Worm (Caenorhabditis elegans) whole organism, late embryonic: Measurements from ENCODE around the gene ctps-1.

Source experiments
- C08G9.2 ChIP-seq: sonication (generic microtip); optimal IDR thresholded peaks from 2 replicates; lab custom pipeline; 2016; ENCODE audit warnings: mild to moderate bottlenecking, missing genetic modification characterization, moderate library complexity, missing compliant biosample characterization
- F13H6.1 ChIP-seq: sonication (generic microtip); optimal IDR thresholded peaks from 2 replicates; lab custom pipeline; 2016; ENCODE audit warnings: missing genetic modification characterization, missing compliant biosample characterization
- K02D7.2 ChIP-seq: sonication (generic microtip); optimal IDR thresholded peaks from 2 replicates; lab custom pipeline; 2017; ENCODE audit warnings: mild to moderate bottlenecking, missing genetic modification characterization, missing compliant biosample characterization
- T23F11.4 ChIP-seq: fragments of 200-800 bp; sonication (Bioruptor generic); optimal IDR thresholded peaks from 2 replicates; lab custom pipeline; 2018; ENCODE audit warnings: mild to moderate bottlenecking, missing genetic modification characterization, missing compliant biosample characterization
- ceh-14 ChIP-seq: sonication (generic microtip); optimal IDR thresholded peaks from 2 replicates; lab custom pipeline; 2016; ENCODE audit warnings: missing genotype, missing genetic modification characterization, missing compliant biosample characterization
- ceh-18 ChIP-seq: sonication (generic microtip); optimal IDR thresholded peaks from 2 replicates; lab custom pipeline; 2016; ENCODE audit warnings: missing genetic modification characterization, missing compliant biosample characterization
- ceh-2 ChIP-seq: sonication (generic microtip); optimal IDR thresholded peaks from 2 replicates; lab custom pipeline; 2016; ENCODE audit warnings: missing genotype, missing genetic modification characterization, missing compliant biosample characterization
- ceh-22 ChIP-seq: sonication (generic microtip); optimal IDR thresholded peaks from 2 replicates; lab custom pipeline; 2017; ENCODE audit warnings: missing biosample characterization, missing genetic modification characterization
- ceh-31 ChIP-seq: sonication (generic microtip); optimal IDR thresholded peaks from 2 replicates; lab custom pipeline; 2016; ENCODE audit warnings: missing genetic modification characterization, missing compliant biosample characterization
- ceh-34 ChIP-seq: sonication (generic microtip); optimal IDR thresholded peaks from 2 replicates; lab custom pipeline; 2016; ENCODE audit warnings: mild to moderate bottlenecking, missing genetic modification characterization, missing compliant biosample characterization
- ceh-6 ChIP-seq: fragments of 200-800 bp; sonication (Bioruptor generic); optimal IDR thresholded peaks from 2 replicates; lab custom pipeline; 2018; ENCODE audit warnings: mild to moderate bottlenecking, missing genetic modification characterization, missing compliant biosample characterization
- che-1 ChIP-seq: sonication (generic microtip); optimal IDR thresholded peaks from 2 replicates; lab custom pipeline; 2016; ENCODE audit warnings: mild to moderate bottlenecking, missing genetic modification characterization, missing compliant biosample characterization
- dmd-4 ChIP-seq: sonication (generic microtip); optimal IDR thresholded peaks from 2 replicates; lab custom pipeline; 2016; ENCODE audit warnings: borderline replicate concordance, missing genetic modification characterization, missing compliant biosample characterization
- elt-2 ChIP-seq: sonication (generic microtip); optimal IDR thresholded peaks from 2 replicates; lab custom pipeline; 2016; ENCODE audit warnings: missing genetic modification reagents, missing genetic modification characterization, missing compliant biosample characterization
- elt-4 ChIP-seq: sonication (generic microtip); optimal IDR thresholded peaks from 2 replicates; lab custom pipeline; 2016; ENCODE audit warnings: missing genetic modification characterization, missing compliant biosample characterization
- eyg-1 ChIP-seq: sonication (generic microtip); optimal IDR thresholded peaks from 2 replicates; lab custom pipeline; 2016; ENCODE audit warnings: missing genotype, missing genetic modification characterization, missing compliant biosample characterization
- fkh-10 ChIP-seq: fragments of 150-350 bp; optimal IDR thresholded peaks from 2 replicates; lab custom pipeline; 2014; ENCODE audit warnings: missing biosample characterization, missing genetic modification reagents, missing genetic modification characterization
- fkh-6 ChIP-seq: sonication (generic microtip); optimal IDR thresholded peaks from 2 replicates; lab custom pipeline; 2016; ENCODE audit warnings: missing genetic modification characterization, missing compliant biosample characterization
- gmeb-2 ChIP-seq: sonication (generic microtip); optimal IDR thresholded peaks from 2 replicates; lab custom pipeline; 2016; ENCODE audit warnings: missing genetic modification characterization, inconsistent platforms, missing compliant biosample characterization
- hlh-13 ChIP-seq: fragments of 200-800 bp; sonication (Bioruptor generic); optimal IDR thresholded peaks from 2 replicates; lab custom pipeline; 2018; ENCODE audit warnings: mild to moderate bottlenecking, missing genetic modification characterization, missing compliant biosample characterization
- hlh-15 ChIP-seq: sonication (generic microtip); optimal IDR thresholded peaks from 2 replicates; lab custom pipeline; 2016; ENCODE audit warnings: missing genetic modification characterization, missing compliant biosample characterization
- hlh-6 ChIP-seq: sonication (generic microtip); optimal IDR thresholded peaks from 2 replicates; lab custom pipeline; 2016; ENCODE audit warnings: missing genotype, missing genetic modification characterization, missing compliant biosample characterization
- lim-6 ChIP-seq: sonication (generic microtip); optimal IDR thresholded peaks from 2 replicates; lab custom pipeline; 2016; ENCODE audit warnings: missing genetic modification characterization, missing compliant biosample characterization
- madf-2 ChIP-seq: sonication (generic microtip); optimal IDR thresholded peaks from 2 replicates; lab custom pipeline; 2017; ENCODE audit warnings: missing genetic modification characterization, missing compliant biosample characterization
- nfya-1 ChIP-seq: sonication (generic microtip); optimal IDR thresholded peaks from 2 replicates; lab custom pipeline; 2017; ENCODE audit warnings: missing genetic modification characterization, mild to moderate bottlenecking, missing compliant biosample characterization, antibody characterized with exemption, moderate library complexity
- nhr-11 ChIP-seq: fragments of 150-350 bp; optimal IDR thresholded peaks from 2 replicates; lab custom pipeline; 2014; ENCODE audit warnings: missing biosample characterization, missing genetic modification characterization
- nhr-232 ChIP-seq: sonication (generic microtip); optimal IDR thresholded peaks from 2 replicates; lab custom pipeline; 2016; ENCODE audit warnings: missing genetic modification characterization, missing compliant biosample characterization
- pha-2 ChIP-seq: sonication (generic microtip); optimal IDR thresholded peaks from 2 replicates; lab custom pipeline; 2017; ENCODE audit warnings: mild to moderate bottlenecking, missing genetic modification characterization, missing compliant biosample characterization
- pros-1 ChIP-seq: fragments of 150-350 bp; optimal IDR thresholded peaks from 2 replicates; lab custom pipeline; 2014; ENCODE audit warnings: missing biosample characterization, missing genetic modification reagents, missing genetic modification characterization
- rnt-1 ChIP-seq: sonication (generic microtip); optimal IDR thresholded peaks from 2 replicates; lab custom pipeline; 2016; ENCODE audit warnings: missing genetic modification characterization, missing compliant biosample characterization
- sdc-2 ChIP-seq: sonication (generic microtip); optimal IDR thresholded peaks from 2 replicates; lab custom pipeline; 2016; ENCODE audit warnings: missing genotype, missing genetic modification characterization, missing compliant biosample characterization
- syd-9 ChIP-seq: sonication (generic microtip); optimal IDR thresholded peaks from 2 replicates; lab custom pipeline; 2016; ENCODE audit warnings: mild to moderate bottlenecking, missing genetic modification characterization, moderate library complexity, missing compliant biosample characterization
- tbx-2 ChIP-seq: sonication (generic microtip); optimal IDR thresholded peaks from 2 replicates; lab custom pipeline; 2016; ENCODE audit warnings: missing genetic modification characterization, missing compliant biosample characterization
- tbx-7 ChIP-seq: sonication (generic microtip); optimal IDR thresholded peaks from 2 replicates; lab custom pipeline; 2016; ENCODE audit warnings: missing genotype, missing genetic modification characterization, missing compliant biosample characterization
- unc-3 ChIP-seq, 2 experiments: fragments of 200-800 bp in 1 of 2; sonication (Bioruptor generic) in 1 of 2; sonication (generic microtip) in 1 of 2; conservative IDR thresholded peaks in 1 of 2; optimal IDR thresholded peaks in 1 of 2; 2 replicates each; pipeline versions ENCODE4 v1.3.6 to Lab custom; 2016 to 2022; ENCODE audit warnings: missing compliant biosample characterization in 2 of 2, missing genetic modification characterization in 2 of 2, missing genetic modification reagents in 1 of 2
- unc-42 ChIP-seq: sonication (generic microtip); optimal IDR thresholded peaks from 2 replicates; lab custom pipeline; 2016; ENCODE audit warnings: missing genotype, missing genetic modification characterization, missing compliant biosample characterization
- unc-86 ChIP-seq: sonication (generic microtip); optimal IDR thresholded peaks from 2 replicates; lab custom pipeline; 2016; ENCODE audit warnings: missing genetic modification characterization, missing compliant biosample characterization
- zip-5 ChIP-seq: sonication (generic microtip); optimal IDR thresholded peaks from 2 replicates; lab custom pipeline; 2016; ENCODE audit warnings: missing genetic modification characterization, missing compliant biosample characterization
- ztf-16 ChIP-seq: sonication (generic microtip); optimal IDR thresholded peaks from 2 replicates; lab custom pipeline; 2017; ENCODE audit warnings: missing genetic modification characterization, missing compliant biosample characterization

The ctps-1 gene

ce11 chrV:16794828-16795354, at the start of gene ctps-1, which contains the start of gene pus-1:
Gene ctps-1 (plus strand): TSS chrV:16794878.
Gene pus-1 (minus strand): TSS chrV:16794952.
- no peak for TF ChIP-seq K02D7.2
- peak; percentile 45 for TF ChIP-seq nfya-1 (tag; lab: Kevin White, UChicago)

DNA sequence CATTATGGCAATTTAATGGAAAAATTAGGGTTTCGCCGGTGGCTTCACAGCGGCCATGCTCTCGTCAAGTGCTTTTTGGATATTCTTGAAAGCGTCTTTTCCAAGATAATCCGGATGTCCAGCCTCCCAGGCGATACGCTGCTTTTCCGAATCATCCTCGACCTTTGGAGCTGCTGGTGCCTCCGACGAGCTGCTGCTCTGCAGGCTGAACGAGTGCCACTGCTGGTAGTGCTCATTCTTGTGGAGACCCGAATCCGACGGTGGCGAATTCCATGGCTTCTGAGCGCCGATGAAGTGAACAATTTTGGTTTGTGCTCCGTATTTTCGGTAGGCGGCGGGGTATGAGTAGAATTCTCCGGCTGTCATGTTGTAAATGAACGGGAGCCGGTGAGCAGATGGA, 49.5 kb upstream of the ctps-1 start:
- TF ChIP-seq hlh-13, result no peak
- no peak for TF ChIP-seq nhr-232
- TF ChIP-seq hlh-15 (tag; lab: Kevin White, UChicago), result no peak
- TF ChIP-seq fkh-10 (GFP tag; lab: Kevin White, UChicago), result no peak
- TF ChIP-seq unc-86 (tag; lab: Kevin White, UChicago), result no peak
- TF ChIP-seq dmd-4, result no peak
- no peak for TF ChIP-seq nhr-11 (tag; lab: Kevin White, UChicago)
- TF ChIP-seq T23F11.4 (GFP tag; lab: Kevin White, UChicago), result no peak
- no peak for TF ChIP-seq sdc-2 (tag; lab: Kevin White, UChicago)
- no peak for TF ChIP-seq eyg-1 (tag; lab: Kevin White, UChicago)
- TF ChIP-seq unc-3 (GFP tag; conservative IDR thresholded peaks at IDR 0.05; lab: Robert Waterston, UW), result no peak
- TF ChIP-seq unc-3 (tag; optimal IDR thresholded peaks at IDR 0.05; lab: Kevin White, UChicago), result no peak
- no peak for TF ChIP-seq syd-9 (tag; lab: Kevin White, UChicago)
- TF ChIP-seq pros-1, result no peak
- no peak for TF ChIP-seq ceh-6 (GFP tag; lab: Kevin White, UChicago)

ce11 chrV:16746231-16746990, 48.3 kb upstream of the ctps-1 start, which contains the start of gene gyg-2:
Gene gyg-2 (minus strand): TSS chrV:16746258.
- TF ChIP-seq ceh-22 (tag; lab: Kevin White, UChicago) (no peak), ceh-2 (tag; lab: Kevin White, UChicago) (peak; percentile 33), tbx-7 (tag; lab: Kevin White, UChicago) (peak; percentile 64), C08G9.2 (tag; lab: Kevin White, UChicago) (peak; percentile 17), lim-6 (tag; lab: Kevin White, UChicago) (no peak), pha-2 (tag; lab: Kevin White, UChicago) (no peak), fkh-6 (tag; lab: Kevin White, UChicago) (no peak), ceh-31 (tag; lab: Kevin White, UChicago) (peak; percentile 53), ceh-18 (no peak), syd-9 (tag; lab: Kevin White, UChicago) (no peak), ceh-14 (tag; lab: Kevin White, UChicago) (peak; percentile 7), hlh-6 (tag; lab: Kevin White, UChicago) (no peak), elt-2 (tag; lab: Kevin White, UChicago) (peak; percentile 24), ceh-34 (tag; lab: Kevin White, UChicago) (no peak), zip-5 (tag; lab: Kevin White, UChicago) (peak; percentile 53), rnt-1 (no peak), tbx-2 (tag; lab: Kevin White, UChicago) (peak; percentile 13)

DNA sequence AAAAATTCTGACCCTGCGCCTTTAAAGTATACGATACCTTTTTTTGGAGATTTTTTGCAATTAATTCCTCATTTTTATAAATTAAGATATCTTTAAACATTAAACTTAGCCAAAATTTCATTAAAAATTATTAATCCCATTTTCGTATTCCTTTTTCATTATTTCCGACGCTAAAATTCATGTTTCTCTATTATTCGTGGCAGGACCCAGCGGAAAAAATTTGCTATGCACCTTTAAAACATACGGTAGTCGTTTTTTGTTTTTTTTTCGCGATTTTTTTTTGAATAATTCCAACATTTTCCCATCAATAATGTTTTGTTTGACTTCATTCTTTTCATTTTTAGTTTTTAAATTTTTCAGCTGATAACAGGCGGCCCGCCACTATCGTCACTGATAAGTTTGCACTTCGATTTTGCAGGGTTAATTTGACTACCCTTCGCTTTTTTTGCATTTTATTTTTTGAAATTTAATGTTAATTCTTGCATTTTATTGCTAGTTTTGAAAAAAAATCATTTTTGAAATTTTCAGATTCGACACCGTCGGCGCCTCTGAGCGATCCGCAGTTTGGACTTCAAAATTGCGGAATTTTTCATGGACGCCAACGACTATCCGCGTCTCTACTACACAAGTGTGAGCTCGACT, 47.5 kb upstream of the ctps-1 start, which contains the start of gene dkf-2:
dkf-2 (plus strand) TSS at position 592 of the 642 bp plus-strand sequence.
- TF ChIP-seq F13H6.1 (tag; lab: Kevin White, UChicago) (no peak), unc-42 (tag; lab: Kevin White, UChicago) (no peak), ceh-2 (tag; lab: Kevin White, UChicago) (no peak), ceh-18 (no peak), pros-1 (no peak), lim-6 (tag; lab: Kevin White, UChicago) (no peak), gmeb-2 (tag; lab: Kevin White, UChicago) (no peak), ceh-34 (tag; lab: Kevin White, UChicago) (no peak), madf-2 (tag; lab: Kevin White, UChicago) (no peak), elt-4 (tag; lab: Kevin White, UChicago) (no peak), che-1 (tag; lab: Kevin White, UChicago) (no peak), ztf-16 (tag; lab: Kevin White, UChicago) (no peak), nhr-232 (no peak), ceh-6 (GFP tag; lab: Kevin White, UChicago) (no peak)
- TF ChIP-seq, all 69 proteins: peak for 0
